Fruit fly (Drosophila melanogaster): ENCODE measurements around the gene abd-A.
A peak's percentile ranks its signal among the peaks of the same experiment; 100 is the strongest.

The abd-A gene

DNA sequence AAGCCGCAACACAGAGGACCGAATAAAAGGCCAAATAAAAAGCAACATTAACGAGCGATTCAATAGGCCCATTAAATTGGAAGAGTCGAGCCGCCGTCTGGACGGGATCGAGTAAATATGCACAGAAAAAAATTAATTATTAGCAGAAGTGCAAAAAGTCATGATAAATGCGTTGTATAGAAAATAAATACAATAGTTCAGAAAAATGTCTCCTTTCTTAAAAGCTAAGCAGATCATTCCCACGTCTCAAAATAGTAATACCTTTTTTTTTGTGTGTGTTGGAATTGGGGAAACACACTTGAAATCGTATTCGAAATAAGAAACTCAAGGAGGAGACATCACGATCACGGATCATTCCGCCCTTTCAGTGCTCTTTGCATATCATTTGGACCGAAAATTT, 60.4 kb downstream of the abd-A start (continued):
- TF ChIP-seq Eip74EF (GFP tag; optimal IDR thresholded peaks at IDR 0.05) (no peak), Xrp1 (GFP tag; IDR thresholded peaks at IDR 0.05) (peak; percentile 60), org-1 (GFP tag; optimal IDR thresholded peaks at IDR 0.05) (peak; percentile 3), CG14441 (GFP tag; IDR thresholded peaks at IDR 0.05) (peak; percentile 36; the same call in 1 of the 2 replicates), ind (GFP tag; optimal IDR thresholded peaks at IDR 0.05) (peak; percentile 44), CG32532 (GFP tag; IDR thresholded peaks at IDR 0.05) (0 out of 2 replicates have a peak, but pooled peaks have one; percentile 6), CG9817 (tag; optimal IDR thresholded peaks at IDR 0.05) (no peak), Nf-YB (GFP tag; optimal IDR thresholded peaks at IDR 0.05) (no peak), nmo (GFP tag; optimal IDR thresholded peaks at IDR 0.05) (peak; percentile 59), GATAe (GFP tag; conservative IDR thresholded peaks at IDR 0.05) (no peak), CG10274 (GFP tag; optimal IDR thresholded peaks at IDR 0.05) (no peak), bowl (GFP tag; IDR thresholded peaks at IDR 0.05) (no peak), grau (tag; optimal IDR thresholded peaks at IDR 0.05) (peak; percentile 45), ac (GFP tag; optimal IDR thresholded peaks at IDR 0.05) (no peak), CG13296 (GFP tag; optimal IDR thresholded peaks at IDR 0.05) (no peak), CG2129 (GFP tag; IDR thresholded peaks at IDR 0.05; ENCODE audit: partially characterized antibody) (no peak), tap (tag; optimal IDR thresholded peaks at IDR 0.05) (peak; percentile 21), gsb-n (tag; optimal IDR thresholded peaks at IDR 0.05) (peak; percentile 0), nom (GFP tag; optimal IDR thresholded peaks at IDR 0.05) (no peak), Hr51 (GFP tag; optimal IDR thresholded peaks at IDR 0.05) (peak in 1 of 2 experiments; percentile 68), fd102C (GFP tag; optimal IDR thresholded peaks at IDR 0.05) (no peak), mam (GFP tag; optimal IDR thresholded peaks at IDR 0.05) (peak; percentile 28), CG10565 (GFP tag; optimal IDR thresholded peaks at IDR 0.05) (no peak), CG8924 (tag; optimal IDR thresholded peaks at IDR 0.05) (peak; percentile 29), CG1602 (GFP tag; optimal IDR thresholded peaks at IDR 0.05) (peak; percentile 43), CG10321 (GFP tag; IDR thresholded peaks at IDR 0.05) (0 out of 2 replicates have a peak, but pooled peaks have one; percentile 10), Deaf1 (tag; optimal IDR thresholded peaks at IDR 0.05) (no peak), CG8388 (GFP tag; optimal IDR thresholded peaks at IDR 0.05) (peak; percentile 40), fd96Cb (tag; optimal IDR thresholded peaks at IDR 0.05) (peak; percentile 45), CG11504 (tag; optimal IDR thresholded peaks at IDR 0.05) (peak; percentile 70), nerfin-1 (tag; optimal IDR thresholded peaks at IDR 0.05) (peak; percentile 52), lilli (GFP tag; optimal IDR thresholded peaks at IDR 0.05) (peak; percentile 15), D (optimal IDR thresholded peaks at IDR 0.05) (no peak), D (GFP tag; optimal IDR thresholded peaks at IDR 0.05) (peak; percentile 20), row (GFP tag; IDR thresholded peaks at IDR 0.05) (peak; percentile 61), ATbp (GFP tag; optimal IDR thresholded peaks at IDR 0.05) (peak; percentile 24), CG15601 (tag; optimal IDR thresholded peaks at IDR 0.05) (peak; percentile 5), Blimp-1 (GFP tag; optimal IDR thresholded peaks at IDR 0.05) (peak; percentile 59), CG14050 (GFP tag; IDR thresholded peaks at IDR 0.05) (peak; percentile 58), CG6813 (GFP tag; optimal IDR thresholded peaks at IDR 0.05) (peak; percentile 43), dpn (GFP tag; optimal IDR thresholded peaks at IDR 0.05) (peak; percentile 34 to 36), CG16779 (GFP tag; IDR thresholded peaks at IDR 0.05) (no peak), sisA (GFP tag; IDR thresholded peaks at IDR 0.05) (peak; percentile 61), sr (GFP tag; IDR thresholded peaks at IDR 0.05) (no peak), H2.0 (GFP tag; IDR thresholded peaks at IDR 0.05) (peak; percentile 68), crc (GFP tag; optimal IDR thresholded peaks at IDR 0.05) (no peak), dmrt99B (tag; optimal IDR thresholded peaks at IDR 0.05) (peak; percentile 73), CG6689 (GFP tag; IDR thresholded peaks at IDR 0.05) (peak; percentile 51; the same call in 1 of the 2 replicates), fu2 (GFP tag; optimal IDR thresholded peaks at IDR 0.05) (no peak), ken (GFP tag; IDR thresholded peaks at IDR 0.05) (peak; percentile 68; the same call in 2 of the 3 replicates)
